Worm (Caenorhabditis elegans) whole organism, young adult: ENCODE results near the gene F07G6.8.
"Not testable (repeated sequence)": the region's sequence is repeated elsewhere in the genome, so short reads cannot be mapped to it uniquely, and the experiment has no call there.

ENCODE experiments used
- C06A6.2 ChIP-seq: fragments of 200-800 bp; sonication (Bioruptor generic); conservative IDR thresholded peaks from 2 replicates; pipeline ENCODE4 v1.3.6; 2022; ENCODE audit warnings: missing genetic modification characterization, missing compliant biosample characterization
- C17E4.6 ChIP-seq: fragments of 200-800 bp; sonication (Bioruptor generic); IDR thresholded peaks from 2 replicates; pipeline ENCODE4 v1.3.6; 2022; ENCODE audit warnings: missing genetic modification reagents, missing genetic modification characterization, missing compliant biosample characterization
- F10E7.11 ChIP-seq: sonication (generic microtip); optimal IDR thresholded peaks from 2 replicates; lab custom pipeline; 2017; ENCODE audit warnings: mild to moderate bottlenecking, missing genetic modification characterization, moderate library complexity, missing compliant biosample characterization
- F39B2.1 ChIP-seq: fragments of 200-800 bp; sonication (Bioruptor generic); IDR thresholded peaks from 2 replicates; pipeline ENCODE4 v1.3.6; 2022; ENCODE audit warnings: missing genetic modification reagents, missing genetic modification characterization, missing compliant biosample characterization
- F55B11.4 ChIP-seq: sonication (generic microtip); optimal IDR thresholded peaks from 2 replicates; lab custom pipeline; 2016; ENCODE audit warnings: missing compliant biosample characterization, missing genetic modification characterization, borderline replicate concordance; ENCODE audit not compliant: insufficient read depth
- Y67H2A.10 ChIP-seq: fragments of 200-800 bp; sonication (Bioruptor generic); conservative IDR thresholded peaks from 2 replicates; pipeline ENCODE4 v1.3.6; 2022; ENCODE audit warnings: missing genetic modification reagents, missing genetic modification characterization, missing compliant biosample characterization
- Y79H2A.3 ChIP-seq: fragments of 200-800 bp; sonication (Bioruptor generic); conservative IDR thresholded peaks from 2 replicates; pipeline ENCODE4 v1.3.6; 2022; ENCODE audit warnings: missing genetic modification reagents, missing genetic modification characterization, missing compliant biosample characterization
- atf-7 ChIP-seq: sonication (generic microtip); optimal IDR thresholded peaks from 2 replicates; lab custom pipeline; 2017; ENCODE audit warnings: mild to moderate bottlenecking, missing genetic modification characterization, missing compliant biosample characterization
- cebp-1 ChIP-seq, 2 experiments: fragments of 200-800 bp in 1 of 2; sonication (Bioruptor generic) in 1 of 2; sonication (generic microtip) in 1 of 2; IDR thresholded peaks in 1 of 2; optimal IDR thresholded peaks in 1 of 2; 2 replicates each; pipeline versions ENCODE4 v1.3.6 to Lab custom; 2017 to 2022; ENCODE audit warnings: missing compliant biosample characterization in 2 of 2, missing genetic modification characterization in 2 of 2, mild to moderate bottlenecking in 1 of 2, missing genetic modification reagents in 1 of 2, moderate library complexity in 1 of 2
- ceh-100 ChIP-seq: fragments of 200-800 bp; sonication (Bioruptor generic); IDR thresholded peaks from 2 replicates; pipeline ENCODE4 v1.3.6; 2022; ENCODE audit warnings: missing genetic modification reagents, missing genetic modification characterization, missing compliant biosample characterization
- ceh-58 ChIP-seq: fragments of 200-800 bp; sonication (Bioruptor generic); IDR thresholded peaks from 2 replicates; pipeline ENCODE4 v1.3.6; 2022; ENCODE audit warnings: missing genetic modification characterization, missing compliant biosample characterization
- ceh-79 ChIP-seq: sonication (generic microtip); optimal IDR thresholded peaks from 2 replicates; lab custom pipeline; 2017; ENCODE audit warnings: mild to moderate bottlenecking, missing genetic modification characterization, missing compliant biosample characterization
- gei-17 ChIP-seq: fragments of 200-800 bp; sonication (Bioruptor generic); optimal IDR thresholded peaks from 2 replicates; lab custom pipeline; 2018; ENCODE audit warnings: mild to moderate bottlenecking, missing genetic modification characterization, missing compliant biosample characterization
- hmg-1.2 ChIP-seq: fragments of 200-800 bp; sonication (Bioruptor generic); IDR thresholded peaks from 2 replicates; pipeline ENCODE4 v1.3.6; 2022; ENCODE audit warnings: missing genetic modification reagents, missing genetic modification characterization, missing compliant biosample characterization
- hmg-20 ChIP-seq: fragments of 200-800 bp; sonication (Bioruptor generic); IDR thresholded peaks from 2 replicates; pipeline ENCODE4 v1.3.6; 2022; ENCODE audit warnings: missing genetic modification reagents, missing genetic modification characterization, missing compliant biosample characterization
- hsf-1 ChIP-seq: fragments of 200-800 bp; sonication (Bioruptor generic); IDR thresholded peaks from 2 replicates; pipeline ENCODE4 v1.3.6; 2022; ENCODE audit warnings: missing genetic modification reagents, missing genetic modification characterization, missing compliant biosample characterization
- lin-35 ChIP-seq, 3 experiments: fragments of 150-350 bp in 2 of 3; sonication (generic microtip) in 1 of 3; optimal IDR thresholded peaks; 2 replicates each; lab custom pipeline; 2014 to 2018; ENCODE audit warnings: missing biosample characterization in 3 of 3, missing genetic modification characterization in 3 of 3, missing genetic modification reagents in 3 of 3
- mes-4 ChIP-seq: sonication (generic microtip); optimal IDR thresholded peaks from 2 replicates; lab custom pipeline; 2016; ENCODE audit warnings: missing genotype, missing genetic modification characterization, missing compliant biosample characterization
- mxl-1 ChIP-seq: sonication (generic microtip); optimal IDR thresholded peaks from 2 replicates; lab custom pipeline; 2016; ENCODE audit warnings: missing genetic modification characterization, missing compliant biosample characterization
- nfyb-1 ChIP-seq: fragments of 200-800 bp; sonication (Bioruptor generic); IDR thresholded peaks from 2 replicates; pipeline ENCODE4 v1.3.6; 2022; ENCODE audit warnings: missing genetic modification reagents, missing genetic modification characterization, missing compliant biosample characterization
- nhr-179 ChIP-seq: sonication (generic microtip); optimal IDR thresholded peaks from 2 replicates; lab custom pipeline; 2016; ENCODE audit warnings: mild to moderate bottlenecking, missing genetic modification characterization, missing compliant biosample characterization
- rec-8 ChIP-seq, 2 experiments: sonication (generic microtip); optimal IDR thresholded peaks; 2 replicates each; lab custom pipeline; 2016; ENCODE audit warnings: mild to moderate bottlenecking in 2 of 2, missing genetic modification characterization in 2 of 2, missing genetic modification reagents in 2 of 2, missing genotype in 2 of 2, missing biosample characterization in 1 of 2, missing compliant biosample characterization in 1 of 2, moderate library complexity in 1 of 2
- snpc-3.4 ChIP-seq: sonication (generic microtip); optimal IDR thresholded peaks from 2 replicates; lab custom pipeline; 2017; ENCODE audit warnings: missing genetic modification characterization, mild to moderate bottlenecking, missing compliant biosample characterization, antibody characterized with exemption, moderate library complexity, missing genotype, missing genetic modification reagents
- somi-1 ChIP-seq: fragments of 200-800 bp; sonication (Bioruptor generic); optimal IDR thresholded peaks from 2 replicates; lab custom pipeline; 2018; ENCODE audit warnings: mild to moderate bottlenecking, missing genetic modification characterization, missing compliant biosample characterization
- tbp1 ChIP-seq: fragments of 200-800 bp; sonication (Bioruptor generic); optimal IDR thresholded peaks from 2 replicates; lab custom pipeline; 2018; ENCODE audit warnings: mild to moderate bottlenecking, missing genetic modification characterization, missing compliant biosample characterization
- tbx-9 ChIP-seq: sonication (generic microtip); optimal IDR thresholded peaks from 2 replicates; lab custom pipeline; 2016; ENCODE audit warnings: borderline replicate concordance, missing genetic modification characterization, inconsistent platforms, missing compliant biosample characterization
- tlf-1 ChIP-seq: fragments of 200-800 bp; sonication (Bioruptor generic); optimal IDR thresholded peaks from 2 replicates; lab custom pipeline; 2018; ENCODE audit warnings: mild to moderate bottlenecking, missing genetic modification characterization, missing compliant biosample characterization
- xnd-1 ChIP-seq: sonication (generic microtip); optimal IDR thresholded peaks from 2 replicates; lab custom pipeline; 2016; ENCODE audit warnings: missing genotype, missing genetic modification reagents, missing genetic modification characterization, missing compliant biosample characterization
- zfh-2 ChIP-seq: fragments of 200-800 bp; sonication (Bioruptor generic); conservative IDR thresholded peaks from 2 replicates; pipeline ENCODE4 v1.3.6; 2022; ENCODE audit warnings: missing genetic modification reagents, missing genetic modification characterization, missing compliant biosample characterization
- ztf-18 ChIP-seq: sonication (generic microtip); optimal IDR thresholded peaks from 2 replicates; lab custom pipeline; 2016; ENCODE audit warnings: missing genotype, mild to moderate bottlenecking, missing genetic modification characterization, missing compliant biosample characterization
- ztf-6 ChIP-seq: fragments of 200-800 bp; sonication (Bioruptor generic); IDR thresholded peaks from 2 replicates; pipeline ENCODE4 v1.3.6; 2022; ENCODE audit warnings: missing genetic modification reagents, missing genetic modification characterization, missing compliant biosample characterization

Gene F07G6.8

ce11 chrX:1720359-1720758, at the start of gene F07G6.8:
Gene F07G6.8 (minus strand): TSS chrX:1720459.
- TF ChIP-seq C06A6.2 (GFP tag; lab: Robert Waterston, UW), result no peak
- TF ChIP-seq ztf-18 (tag; lab: Kevin White, UChicago), result no peak
- no peak for TF ChIP-seq nhr-179
- TF ChIP-seq tlf-1, result no peak
- TF ChIP-seq lin-35 (GFP tag; optimal IDR thresholded peaks at IDR 0.05; lab: Kevin White, UChicago), result no peak
- TF ChIP-seq tbx-9 (tag; lab: Kevin White, UChicago), result no peak
- TF ChIP-seq ceh-100 (GFP tag; lab: Robert Waterston, UW), result no peak
- TF ChIP-seq ceh-79 (tag; lab: Kevin White, UChicago), result no peak
- TF ChIP-seq F55B11.4 (tag; lab: Kevin White, UChicago), result no peak
- TF ChIP-seq rec-8 (tag; optimal IDR thresholded peaks at IDR 0.05; lab: Kevin White, UChicago), result no peak
- no peak for TF ChIP-seq atf-7 (tag; lab: Kevin White, UChicago)
- no peak for TF ChIP-seq hmg-20 (GFP tag; lab: Robert Waterston, UW)
- TF ChIP-seq mes-4 (tag; lab: Kevin White, UChicago), result no peak
- TF ChIP-seq Y67H2A.10, result no peak
- TF ChIP-seq hsf-1 (GFP tag; lab: Robert Waterston, UW), result no peak
- no peak for TF ChIP-seq nfyb-1 (GFP tag; lab: Robert Waterston, UW)

ce11 chrX:1769636-1770035, 49.4 kb upstream of the F07G6.8 start:
- TF ChIP-seq cebp-1 (GFP tag; IDR thresholded peaks at IDR 0.05; lab: Robert Waterston, UW) (no peak), cebp-1 (tag; optimal IDR thresholded peaks at IDR 0.05; lab: Kevin White, UChicago) (no peak), tlf-1 (no peak), F39B2.1 (GFP tag; lab: Robert Waterston, UW) (no peak), tbp1 (GFP tag; lab: Kevin White, UChicago) (no peak), ztf-6 (no peak), ztf-18 (tag; lab: Kevin White, UChicago) (no peak), xnd-1 (tag; lab: Kevin White, UChicago) (no peak), zfh-2 (GFP tag; lab: Robert Waterston, UW) (no peak), atf-7 (tag; lab: Kevin White, UChicago) (no peak), F55B11.4 (tag; lab: Kevin White, UChicago) (no peak), F10E7.11 (tag; lab: Kevin White, UChicago) (no peak), hmg-1.2 (GFP tag; lab: Robert Waterston, UW) (no peak), somi-1 (GFP tag; lab: Kevin White, UChicago) (no peak), C17E4.6 (GFP tag; lab: Robert Waterston, UW) (no peak), mxl-1 (tag; lab: Kevin White, UChicago) (no peak)
- TF ChIP-seq, all 124 proteins: peak for 0

ce11 chrX:1748476-1748875, 28.2 kb upstream of the F07G6.8 start, which contains the start of gene Y75D11A.6:
Gene Y75D11A.6 (minus strand): TSS chrX:1748576.
- not testable (repeated sequence) for TF ChIP-seq snpc-3.4 (tag; lab: Kevin White, UChicago); C06A6.2 (GFP tag; lab: Robert Waterston, UW); hsf-1 (GFP tag; lab: Robert Waterston, UW)

- not testable (repeated sequence) for TF ChIP-seq Y79H2A.3 (GFP tag; lab: Robert Waterston, UW); ceh-58 (GFP tag; lab: Robert Waterston, UW); gei-17 (GFP tag; lab: Kevin White, UChicago)
These were observed 25.9 kb upstream of the F07G6.8 start, which contains the start of gene Y75D11A.3 for ce11 chrX:1746117-1746516. Gene Y75D11A.3 (minus strand): TSS chrX:1746217.
